Fruit fly (Drosophila melanogaster) Kc167 (cell line): ENCODE measurements around the gene CG31204.

Experiments
- Myc ChIP-seq: fragments of >200 bp; optimal IDR thresholded peaks from 2 replicates; lab custom pipeline; 2017; ENCODE audit warnings: missing external identifiers
- Sin3A ChIP-seq: fragments of >200 bp; optimal IDR thresholded peaks from 2 replicates; lab custom pipeline; 2018; ENCODE audit warnings: missing external identifiers
- h ChIP-seq: fragments of >200 bp; optimal IDR thresholded peaks from 3 replicates; lab custom pipeline; 2018; ENCODE audit warnings: missing external identifiers
- insv ChIP-seq: fragments of >200 bp; optimal IDR thresholded peaks from 3 replicates; lab custom pipeline; 2018; ENCODE audit warnings: missing external identifiers
- psq ChIP-seq: fragments of >200 bp; optimal IDR thresholded peaks from 2 replicates; lab custom pipeline; 2017; ENCODE audit warnings: missing external identifiers
- ttk ChIP-seq: sonication (Bioruptor generic); optimal IDR thresholded peaks from 2 replicates; lab custom pipeline; 2017; ENCODE audit warnings: missing external identifiers

Gene CG31204

DNA sequence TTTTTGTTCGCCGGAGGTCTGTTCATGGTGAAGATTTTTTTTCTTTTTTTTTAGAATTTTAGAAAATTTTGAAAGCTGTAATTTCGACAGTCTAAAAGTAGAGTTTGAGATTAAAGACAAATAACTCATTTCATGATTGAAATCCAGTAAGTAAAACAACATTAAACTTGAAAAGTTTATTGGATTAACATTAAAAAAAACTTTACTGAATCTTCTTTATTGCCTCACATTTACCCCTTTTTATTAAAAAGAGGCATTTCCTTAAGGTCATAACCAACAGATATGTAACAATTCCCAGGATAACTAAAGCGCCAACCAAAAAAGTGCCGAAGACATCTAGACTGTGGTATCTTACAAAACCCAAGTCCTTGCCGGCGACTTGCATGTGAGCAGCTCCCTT is at the start of gene CG31204:
Gene CG31204 (minus strand): TSS at position 101 of the 400 bp plus-strand sequence.
- TF ChIP-seq Myc (no peak), ttk (lab: Kevin White, UChicago) (no peak), Sin3A (lab: Kevin White, UChicago) (no peak), insv (no peak), h (lab: Kevin White, UChicago) (no peak)

DNA sequence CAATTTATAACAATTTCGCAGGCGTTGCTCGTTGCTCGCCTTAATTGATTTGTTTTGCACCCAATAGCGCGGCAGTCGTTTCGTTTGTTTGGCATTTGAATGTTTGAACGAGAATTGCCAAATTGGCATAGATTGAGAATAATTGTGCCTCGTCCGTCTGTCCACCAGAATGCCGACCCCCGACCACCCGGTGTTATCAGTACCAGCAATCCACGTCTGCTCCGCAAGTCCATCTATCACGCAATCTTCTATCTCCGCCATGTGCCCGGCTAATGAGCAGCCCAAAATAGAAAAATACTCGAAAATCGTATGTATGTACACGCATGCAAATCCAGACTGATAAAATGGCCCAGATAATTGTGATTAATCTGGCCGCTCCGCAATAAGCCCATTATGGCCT is 49.7 kb upstream of the CG31204 start:
- no peak for TF ChIP-seq psq (lab: Kevin White, UChicago)
- no peak for TF ChIP-seq Myc
- no peak for TF ChIP-seq insv
- TF ChIP-seq Sin3A (lab: Kevin White, UChicago), result no peak
- TF ChIP-seq h (lab: Kevin White, UChicago), result no peak
- TF ChIP-seq ttk (lab: Kevin White, UChicago), result no peak

- no peak for TF ChIP-seq Sin3A (lab: Kevin White, UChicago)
- no peak for TF ChIP-seq h (lab: Kevin White, UChicago)
- no peak for TF ChIP-seq insv
- TF ChIP-seq psq (lab: Kevin White, UChicago), result no peak
- TF ChIP-seq ttk (lab: Kevin White, UChicago), result no peak
- TF ChIP-seq Myc, result no peak
These were observed 47.2 kb upstream of the CG31204 start for dm6 chr3R:31440561-31440960.

DNA sequence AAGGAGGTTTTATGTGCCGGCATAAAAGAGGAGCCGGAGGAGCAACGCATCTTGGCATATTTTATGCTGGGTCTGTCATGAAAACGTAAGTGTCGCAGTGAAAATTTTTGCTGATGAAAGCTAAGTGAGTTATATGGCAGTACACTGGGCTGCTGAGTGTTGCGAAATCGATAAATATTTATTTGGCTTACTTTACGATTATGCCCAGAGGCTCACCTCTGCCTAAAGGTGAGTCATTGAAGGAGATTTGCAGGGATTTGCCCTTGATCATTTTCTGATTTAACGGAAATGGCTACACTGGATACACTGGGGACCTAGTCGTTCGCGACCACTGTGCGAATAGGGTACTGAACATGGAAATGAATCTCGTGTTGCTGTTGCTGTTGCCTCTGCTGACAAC is 46.7 kb upstream of the CG31204 start:
- TF ChIP-seq ttk (lab: Kevin White, UChicago) (no peak), Sin3A (lab: Kevin White, UChicago) (no peak), insv (no peak), Myc (no peak), psq (lab: Kevin White, UChicago) (no peak), h (lab: Kevin White, UChicago) (no peak)

dm6 chr3R:31438856-31439255 is 45.5 kb upstream of the CG31204 start:
- TF ChIP-seq Sin3A (lab: Kevin White, UChicago) (no peak), psq (lab: Kevin White, UChicago) (no peak), Myc (no peak), ttk (lab: Kevin White, UChicago) (no peak), insv (no peak)

dm6 chr3R:31437420-31438058 is 44.2 kb upstream of the CG31204 start:
- TF ChIP-seq Sin3A (lab: Kevin White, UChicago) (no peak), insv (no peak), psq (lab: Kevin White, UChicago) (no peak), h (lab: Kevin White, UChicago) (no peak), ttk (lab: Kevin White, UChicago) (no peak), Myc (no peak)

DNA sequence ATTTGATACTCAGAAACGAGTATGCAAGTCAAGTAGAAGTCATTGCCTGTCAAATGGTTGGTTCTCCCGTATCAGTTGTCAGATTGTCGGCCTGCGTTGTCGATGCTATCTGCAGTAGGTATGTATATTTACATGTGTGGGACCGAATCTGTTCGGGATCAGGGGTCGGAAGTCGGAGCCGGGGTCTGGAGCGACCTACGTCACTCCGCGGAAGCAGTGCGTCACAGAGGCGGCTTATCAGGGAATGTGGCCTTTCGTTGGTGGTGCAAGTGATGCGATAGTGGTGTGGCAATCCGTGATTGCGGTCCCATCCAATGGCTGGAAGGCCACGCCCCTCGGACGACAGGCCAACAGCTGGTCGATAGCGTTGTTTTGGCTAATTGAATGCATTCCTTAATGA is 42.3 kb upstream of the CG31204 start:
- TF ChIP-seq ttk (lab: Kevin White, UChicago) (no peak), Myc (no peak), psq (lab: Kevin White, UChicago) (no peak), insv (no peak), h (lab: Kevin White, UChicago) (no peak), Sin3A (lab: Kevin White, UChicago) (no peak)

DNA sequence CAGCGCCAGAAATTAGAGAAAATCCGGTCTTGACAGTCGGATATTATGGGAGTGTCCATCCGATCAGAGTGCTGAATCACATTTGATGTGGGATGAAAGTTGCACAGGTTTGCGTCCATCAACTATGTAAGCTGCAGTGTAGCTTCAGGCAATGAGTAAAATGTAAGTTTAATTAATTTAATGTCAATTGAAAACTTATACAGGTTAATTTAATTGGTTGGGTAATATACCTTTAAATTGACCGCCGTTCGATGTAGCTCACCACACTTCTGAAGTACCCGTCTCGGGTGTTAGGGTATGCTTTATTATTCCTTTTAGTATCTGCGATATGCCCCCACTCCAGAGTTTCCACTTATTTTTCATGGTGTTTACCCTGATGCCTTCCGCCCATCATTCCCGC is 31.1 kb upstream of the CG31204 start:
- TF ChIP-seq insv (no peak), psq (lab: Kevin White, UChicago) (no peak), Myc (no peak), ttk (lab: Kevin White, UChicago) (no peak), Sin3A (lab: Kevin White, UChicago) (no peak), h (lab: Kevin White, UChicago) (no peak)

DNA sequence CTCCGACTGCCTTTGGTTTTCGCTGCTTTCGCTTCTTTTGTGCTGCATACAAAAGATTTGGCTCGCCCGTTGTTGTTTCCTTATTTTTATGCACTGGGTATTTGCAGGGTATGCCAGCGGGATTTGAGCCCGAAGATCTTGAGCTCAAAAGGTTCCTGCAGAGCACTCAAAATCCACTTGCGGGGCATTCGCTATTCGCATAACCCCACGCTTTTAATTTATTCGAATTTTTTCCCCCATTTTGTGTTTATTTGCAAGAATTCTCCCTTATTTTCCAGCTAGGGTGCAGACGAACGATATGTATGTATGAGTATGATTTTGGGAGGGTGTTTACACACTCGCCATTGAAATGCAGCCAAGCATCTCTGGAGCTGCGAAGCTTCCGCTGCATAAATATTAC is 28.7 kb upstream of the CG31204 start:
- no peak for TF ChIP-seq ttk (lab: Kevin White, UChicago)
- no peak for TF ChIP-seq h (lab: Kevin White, UChicago)
- TF ChIP-seq psq (lab: Kevin White, UChicago), result no peak
- no peak for TF ChIP-seq Myc
- no peak for TF ChIP-seq insv
- TF ChIP-seq Sin3A (lab: Kevin White, UChicago), result no peak

DNA sequence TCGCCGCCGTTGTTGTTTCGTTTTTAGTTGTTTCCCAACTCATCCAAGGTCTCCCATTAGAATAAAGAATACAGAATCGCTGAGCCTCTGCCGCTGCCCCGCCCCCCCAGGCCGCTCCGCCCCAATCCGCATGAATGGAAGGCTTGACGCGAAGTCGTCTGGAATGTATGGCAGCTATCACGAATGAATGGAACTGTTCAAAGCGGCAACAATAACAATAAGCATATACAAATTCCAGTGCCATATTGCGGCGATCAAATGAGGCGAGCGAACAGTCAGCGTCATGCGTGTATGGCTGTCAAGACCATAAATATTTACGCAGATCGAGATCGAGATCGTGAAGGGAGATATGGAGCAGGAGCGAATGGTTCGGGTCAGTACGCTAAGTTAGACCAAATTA is 27.3 kb upstream of the CG31204 start:
- TF ChIP-seq Sin3A (lab: Kevin White, UChicago), result no peak
- no peak for TF ChIP-seq h (lab: Kevin White, UChicago)
- TF ChIP-seq insv, result no peak
- no peak for TF ChIP-seq Myc
- no peak for TF ChIP-seq ttk (lab: Kevin White, UChicago)
- no peak for TF ChIP-seq psq (lab: Kevin White, UChicago)

DNA sequence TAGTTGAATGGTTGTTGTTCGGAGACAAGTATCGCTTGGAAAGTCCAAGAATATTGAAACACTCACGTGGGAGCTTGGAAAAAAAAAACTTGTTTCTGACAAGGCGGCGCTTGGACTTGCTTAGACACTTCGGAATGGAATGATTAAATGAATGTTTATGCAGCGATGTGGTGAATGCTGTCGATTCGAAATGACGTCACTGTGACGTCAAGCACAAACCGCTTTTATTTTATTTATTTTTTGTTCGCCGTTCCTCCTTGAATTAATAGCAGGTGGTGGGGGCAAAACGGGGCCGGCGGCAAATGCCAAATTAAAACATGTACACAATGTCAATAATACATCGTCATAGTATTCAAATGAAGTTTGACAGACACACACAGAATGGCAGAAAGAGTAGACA is 26.2 kb upstream of the CG31204 start:
- TF ChIP-seq psq (lab: Kevin White, UChicago) (no peak), h (lab: Kevin White, UChicago) (no peak), Sin3A (lab: Kevin White, UChicago) (no peak), ttk (lab: Kevin White, UChicago) (no peak), Myc (no peak), insv (no peak)

DNA sequence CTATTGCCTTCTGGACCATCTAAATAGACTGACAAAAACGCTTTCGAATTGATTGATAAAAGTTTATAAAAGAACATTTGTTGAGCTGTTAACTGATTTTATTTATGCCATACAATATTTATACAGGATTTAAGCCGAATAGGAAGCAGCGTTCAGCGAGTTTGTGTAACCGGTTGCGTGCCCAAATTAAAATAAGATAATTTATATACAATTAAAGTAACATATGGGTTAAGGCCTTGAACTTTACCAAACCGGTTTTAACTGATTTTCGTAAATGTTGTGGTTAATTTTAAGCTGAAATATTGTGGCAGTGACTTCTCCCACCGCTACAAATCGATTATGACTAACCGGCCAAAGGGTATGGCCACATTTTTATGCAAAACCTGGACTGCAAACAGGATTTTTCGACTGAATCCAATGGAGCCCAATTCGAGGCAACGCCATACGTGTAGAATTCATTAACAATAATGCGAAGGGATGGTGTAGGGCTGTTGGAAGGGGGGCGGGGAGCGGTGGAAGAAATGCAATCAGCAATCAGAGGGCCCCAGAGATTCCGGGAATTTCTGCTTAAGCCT is 16.4 kb upstream of the CG31204 start:
- TF ChIP-seq Sin3A (lab: Kevin White, UChicago) (no peak), insv (no peak), h (lab: Kevin White, UChicago) (no peak), psq (lab: Kevin White, UChicago) (no peak), Myc (no peak), ttk (lab: Kevin White, UChicago) (no peak)
